Fruit fly (Drosophila melanogaster) Kc167 (cell line): ENCODE results near the gene CG4537.

Source experiments
- insv ChIP-seq: fragments of >200 bp; optimal IDR thresholded peaks from 3 replicates; lab custom pipeline; 2018; ENCODE audit warnings: missing external identifiers
- psq ChIP-seq: fragments of >200 bp; optimal IDR thresholded peaks from 2 replicates; lab custom pipeline; 2017; ENCODE audit warnings: missing external identifiers
- ttk ChIP-seq: sonication (Bioruptor generic); optimal IDR thresholded peaks from 2 replicates; lab custom pipeline; 2017; ENCODE audit warnings: missing external identifiers

dm6 chr2L:9893183-9893582, 2.5 kb downstream of the CG4537 start, which contains the start of gene mtDNA-helicase:
- TF ChIP-seq psq (lab: Kevin White, UChicago) (no peak), ttk (lab: Kevin White, UChicago) (no peak), insv (no peak)
